Worm (Caenorhabditis elegans) whole organism, L2 larva: Measurements from ENCODE around the gene dop-3.

ENCODE experiments used
- C34F6.9 ChIP-seq: fragments of 150-350 bp; optimal IDR thresholded peaks from 2 replicates; lab custom pipeline; 2014; ENCODE audit warnings: missing biosample characterization, missing genetic modification characterization
- R02D3.7 ChIP-seq: fragments of 150-350 bp; optimal IDR thresholded peaks from 2 replicates; lab custom pipeline; 2014; ENCODE audit warnings: missing biosample characterization, missing genetic modification characterization
- Y55F3AM.14 ChIP-seq: fragments of 200-800 bp; sonication (Bioruptor generic); optimal IDR thresholded peaks from 2 replicates; lab custom pipeline; 2018; ENCODE audit warnings: mild to moderate bottlenecking, missing genetic modification characterization, missing compliant biosample characterization
- ZK546.5 ChIP-seq: sonication (generic microtip); optimal IDR thresholded peaks from 2 replicates; lab custom pipeline; 2017; ENCODE audit warnings: missing biosample characterization, missing genetic modification characterization
- aly-2 ChIP-seq: fragments of 150-350 bp; optimal IDR thresholded peaks from 2 replicates; lab custom pipeline; 2014; ENCODE audit warnings: missing biosample characterization, missing genetic modification characterization
- ama-1 ChIP-seq: fragments of 150-350 bp; optimal IDR thresholded peaks from 2 replicates; lab custom pipeline; 2018; ENCODE audit warnings: inconsistent platforms
- blmp-1 ChIP-seq: sonication (generic microtip); optimal IDR thresholded peaks from 2 replicates; lab custom pipeline; 2017; ENCODE audit warnings: missing genetic modification characterization, mild to moderate bottlenecking, missing compliant biosample characterization, antibody characterized with exemption, moderate library complexity; ENCODE audit not compliant: insufficient read depth
- ceh-16 ChIP-seq: fragments of 150-350 bp; optimal IDR thresholded peaks from 2 replicates; lab custom pipeline; 2014; ENCODE audit warnings: missing biosample characterization, missing genetic modification characterization
- ceh-82 ChIP-seq: fragments of 150-350 bp; optimal IDR thresholded peaks from 2 replicates; lab custom pipeline; 2014; ENCODE audit warnings: missing biosample characterization, missing genetic modification characterization
- crh-2 ChIP-seq: sonication (generic microtip); optimal IDR thresholded peaks from 2 replicates; lab custom pipeline; 2017; ENCODE audit warnings: missing biosample characterization, missing genetic modification characterization
- dmd-4 ChIP-seq: sonication (generic microtip); optimal IDR thresholded peaks from 2 replicates; lab custom pipeline; 2017; ENCODE audit warnings: missing biosample characterization, missing genetic modification characterization
- egl-27 ChIP-seq: sonication (generic microtip); optimal IDR thresholded peaks from 3 replicates; lab custom pipeline; 2017; ENCODE audit warnings: missing biosample characterization, missing genetic modification reagents, missing genetic modification characterization
- elt-1 ChIP-seq: fragments of 150-350 bp; optimal IDR thresholded peaks from 2 replicates; lab custom pipeline; 2014; ENCODE audit warnings: missing biosample characterization, missing genetic modification characterization
- elt-3 ChIP-seq: sonication (generic microtip); optimal IDR thresholded peaks from 2 replicates; lab custom pipeline; 2017; ENCODE audit warnings: missing biosample characterization, missing genetic modification characterization
- fos-1 ChIP-seq: fragments of 150-350 bp; optimal IDR thresholded peaks from 2 replicates; lab custom pipeline; 2014; ENCODE audit warnings: missing biosample characterization, missing genetic modification characterization
- gmeb-1 ChIP-seq: fragments of 150-350 bp; optimal IDR thresholded peaks from 2 replicates; lab custom pipeline; 2014; ENCODE audit warnings: missing biosample characterization, missing genetic modification characterization
- lin-11 ChIP-seq: fragments of 150-350 bp; sonication (generic microtip); optimal IDR thresholded peaks from 2 replicates; lab custom pipeline; 2014; ENCODE audit warnings: missing biosample characterization, missing genetic modification characterization, inconsistent platforms, mixed read lengths
- lin-13 ChIP-seq: fragments of 150-350 bp; optimal IDR thresholded peaks from 2 replicates; lab custom pipeline; 2014; ENCODE audit warnings: missing biosample characterization, missing genetic modification reagents, missing genetic modification characterization
- lin-39 ChIP-seq: fragments of 150-350 bp; optimal IDR thresholded peaks from 2 replicates; lab custom pipeline; 2014; ENCODE audit warnings: missing biosample characterization, missing genetic modification reagents, missing genetic modification characterization
- lsy-2 ChIP-seq, 2 experiments: fragments of 150-350 bp in 1 of 2; sonication (generic microtip) in 1 of 2; optimal IDR thresholded peaks; 2 replicates each; lab custom pipeline; 2014 to 2017; ENCODE audit warnings: missing biosample characterization in 2 of 2, missing genetic modification characterization in 2 of 2
- mab-5 ChIP-seq: fragments of 150-350 bp; optimal IDR thresholded peaks from 2 replicates; lab custom pipeline; 2014; ENCODE audit warnings: missing biosample characterization, missing genetic modification characterization
- mbf-1 ChIP-seq: sonication (generic microtip); optimal IDR thresholded peaks from 2 replicates; lab custom pipeline; 2017; ENCODE audit warnings: missing biosample characterization, missing genetic modification characterization
- mdl-1 ChIP-seq, 2 experiments: fragments of 150-350 bp in 1 of 2; sonication (generic microtip) in 1 of 2; optimal IDR thresholded peaks; 2 replicates each; lab custom pipeline; 2017; ENCODE audit warnings: missing biosample characterization in 2 of 2, missing genetic modification characterization in 2 of 2
- nhr-10 ChIP-seq: sonication (generic microtip); optimal IDR thresholded peaks from 2 replicates; lab custom pipeline; 2017; ENCODE audit warnings: missing biosample characterization, missing genetic modification characterization
- nhr-11 ChIP-seq: fragments of 150-350 bp; optimal IDR thresholded peaks from 2 replicates; lab custom pipeline; 2014; ENCODE audit warnings: missing biosample characterization, missing genetic modification characterization
- nhr-12 ChIP-seq: fragments of 150-350 bp; optimal IDR thresholded peaks from 2 replicates; lab custom pipeline; 2014; ENCODE audit warnings: missing biosample characterization, missing genetic modification characterization
- nhr-129 ChIP-seq: fragments of 150-350 bp; optimal IDR thresholded peaks from 2 replicates; lab custom pipeline; 2014; ENCODE audit warnings: missing biosample characterization, missing genetic modification characterization
- nhr-21 ChIP-seq: fragments of 150-350 bp; optimal IDR thresholded peaks from 2 replicates; lab custom pipeline; 2014; ENCODE audit warnings: missing biosample characterization, missing genetic modification characterization
- nhr-23 ChIP-seq: fragments of 150-350 bp; optimal IDR thresholded peaks from 2 replicates; lab custom pipeline; 2014; ENCODE audit warnings: missing biosample characterization, missing genetic modification reagents, missing genetic modification characterization
- nhr-237 ChIP-seq: fragments of 150-350 bp; optimal IDR thresholded peaks from 2 replicates; lab custom pipeline; 2014; ENCODE audit warnings: missing biosample characterization, missing genetic modification characterization
- nhr-25 ChIP-seq: fragments of 150-350 bp; sonication (generic microtip); optimal IDR thresholded peaks from 3 replicates; lab custom pipeline; 2014; ENCODE audit warnings: missing biosample characterization, missing genetic modification characterization
- nhr-6 ChIP-seq: fragments of 150-350 bp; optimal IDR thresholded peaks from 2 replicates; lab custom pipeline; 2014; ENCODE audit warnings: missing biosample characterization, missing genetic modification characterization
- nhr-77 ChIP-seq: fragments of 150-350 bp; optimal IDR thresholded peaks from 2 replicates; lab custom pipeline; 2014; ENCODE audit warnings: missing biosample characterization, missing genetic modification characterization
- peb-1 ChIP-seq: fragments of 150-350 bp; optimal IDR thresholded peaks from 2 replicates; lab custom pipeline; 2014; ENCODE audit warnings: missing biosample characterization, missing genetic modification characterization
- sem-4 ChIP-seq: fragments of 150-350 bp; optimal IDR thresholded peaks from 2 replicates; lab custom pipeline; 2014; ENCODE audit warnings: missing biosample characterization, missing genetic modification reagents, missing genetic modification characterization
- sma-3 ChIP-seq: sonication (generic microtip); optimal IDR thresholded peaks from 2 replicates; lab custom pipeline; 2016; ENCODE audit warnings: missing genetic modification reagents, missing genetic modification characterization, missing compliant biosample characterization
- sma-9 ChIP-seq, 2 experiments: fragments of 150-350 bp in 1 of 2; sonication (generic microtip) in 1 of 2; optimal IDR thresholded peaks; 2 replicates each; lab custom pipeline; 2014 to 2016; ENCODE audit warnings: missing genetic modification characterization in 2 of 2, mild to moderate bottlenecking in 1 of 2, missing biosample characterization in 1 of 2, missing compliant biosample characterization in 1 of 2, missing genetic modification reagents in 1 of 2, moderate library complexity in 1 of 2
- snpc-4 ChIP-seq: fragments of 150-350 bp; optimal IDR thresholded peaks from 2 replicates; lab custom pipeline; 2014; ENCODE audit warnings: missing biosample characterization, missing genetic modification characterization
- unc-39 ChIP-seq: fragments of 150-350 bp; optimal IDR thresholded peaks from 2 replicates; lab custom pipeline; 2014; ENCODE audit warnings: missing biosample characterization, missing genetic modification characterization
- unc-55 ChIP-seq: fragments of 150-350 bp; sonication (generic microtip); optimal IDR thresholded peaks from 3 replicates; lab custom pipeline; 2014; ENCODE audit warnings: missing biosample characterization, missing genetic modification reagents, missing genetic modification characterization
- unc-62 ChIP-seq: fragments of 150-350 bp; optimal IDR thresholded peaks from 2 replicates; lab custom pipeline; 2014; ENCODE audit warnings: missing biosample characterization, missing genetic modification reagents, missing genetic modification characterization
- zag-1 ChIP-seq: fragments of 150-350 bp; optimal IDR thresholded peaks from 2 replicates; lab custom pipeline; 2014; ENCODE audit warnings: missing biosample characterization, missing genetic modification characterization
- ztf-1 ChIP-seq: fragments of 200-800 bp; sonication (Bioruptor generic); conservative IDR thresholded peaks from 2 replicates; pipeline ENCODE4 v1.3.6; 2022; ENCODE audit warnings: missing genetic modification characterization, missing compliant biosample characterization
- ztf-11 ChIP-seq: sonication (generic microtip); optimal IDR thresholded peaks from 2 replicates; lab custom pipeline; 2017; ENCODE audit warnings: missing biosample characterization, missing genetic modification characterization
- ztf-4 ChIP-seq: fragments of 150-350 bp; optimal IDR thresholded peaks from 2 replicates; lab custom pipeline; 2014; ENCODE audit warnings: missing biosample characterization, missing genetic modification characterization

dop-3 gene

DNA sequence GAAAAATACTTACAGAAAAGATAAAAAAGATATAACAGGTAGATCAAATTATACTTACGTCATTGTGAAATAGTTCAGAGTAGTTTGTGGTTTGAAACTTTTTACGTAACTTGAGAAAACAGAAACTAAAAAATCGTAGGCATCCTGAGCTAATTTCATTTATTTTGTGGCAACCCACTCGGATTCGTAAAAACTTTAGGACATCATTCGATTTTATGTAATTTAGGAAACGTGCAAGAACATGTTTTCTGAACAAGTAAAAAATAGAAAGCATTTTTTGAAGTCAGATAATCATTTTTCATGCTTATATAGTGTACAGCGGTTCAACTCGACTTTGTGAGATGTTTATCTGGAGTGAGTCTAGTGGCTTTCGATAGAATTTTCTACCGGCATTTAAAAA lies 29.2 kb upstream of the dop-3 start, which contains the start of gene hic-1:
hic-1 (minus strand) TSS at position 101 of the 400 bp plus-strand sequence.
- TF ChIP-seq sma-9 (GFP tag; optimal IDR thresholded peaks at IDR 0.05; lab: Kevin White, UChicago) (no peak), sma-9 (tag; optimal IDR thresholded peaks at IDR 0.05; lab: Kevin White, UChicago) (no peak), blmp-1 (no peak), egl-27 (tag; lab: Kevin White, UChicago) (no peak), lin-39 (tag; lab: Kevin White, UChicago) (no peak), aly-2 (tag; lab: Kevin White, UChicago) (no peak), nhr-77 (no peak), elt-1 (tag; lab: Kevin White, UChicago) (no peak), peb-1 (tag; lab: Kevin White, UChicago) (no peak), snpc-4 (tag; lab: Kevin White, UChicago) (no peak), nhr-129 (no peak), nhr-21 (tag; lab: Kevin White, UChicago) (no peak), elt-3 (no peak), R02D3.7 (tag; lab: Kevin White, UChicago) (no peak), zag-1 (no peak), ztf-1 (GFP tag; lab: Robert Waterston, UW) (no peak), fos-1 (tag; lab: Kevin White, UChicago) (no peak), lin-11 (no peak), nhr-12 (no peak), nhr-23 (tag; lab: Kevin White, UChicago) (no peak), lin-13 (GFP tag; lab: Kevin White, UChicago) (no peak)

DNA sequence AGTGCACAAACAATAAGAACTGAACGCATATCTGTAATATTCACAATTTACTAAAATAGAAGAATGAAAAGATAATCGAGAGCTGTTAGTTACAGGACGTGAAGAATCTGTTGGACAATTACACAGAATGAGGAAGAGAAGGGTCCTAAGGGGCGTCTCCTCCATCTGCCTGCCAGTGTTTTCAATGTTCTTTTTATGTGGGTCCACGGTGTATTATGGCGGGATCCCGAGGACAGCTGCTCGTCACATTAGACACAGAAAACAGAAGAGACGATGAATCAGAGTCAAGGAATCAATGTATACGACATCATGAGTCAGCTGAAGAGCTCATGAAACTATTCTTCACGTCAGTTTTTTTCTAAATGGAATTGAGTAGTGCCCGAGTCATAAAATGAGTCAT lies 27.6 kb upstream of the dop-3 start, which contains the start of gene ttr-6:
ttr-6 (minus strand) TSS at position 33 of the 400 bp plus-strand sequence.
- TF ChIP-seq lsy-2 (tag; optimal IDR thresholded peaks at IDR 0.05; lab: Kevin White, UChicago) (peak in 1 of 2 experiments; percentile 16), mdl-1 (tag; optimal IDR thresholded peaks at IDR 0.05; lab: Kevin White, UChicago) (no peak), zag-1 (no peak), sma-9 (GFP tag; optimal IDR thresholded peaks at IDR 0.05; lab: Kevin White, UChicago) (peak; percentile 6), sma-9 (tag; optimal IDR thresholded peaks at IDR 0.05; lab: Kevin White, UChicago) (no peak), mbf-1 (tag; lab: Kevin White, UChicago) (no peak), nhr-129 (peak; percentile 55), nhr-25 (no peak), peb-1 (tag; lab: Kevin White, UChicago) (no peak), sma-3 (GFP tag; lab: Kevin White, UChicago) (no peak), nhr-6 (no peak), elt-3 (no peak), ama-1 (lab: Kevin White, UChicago) (no peak)

DNA sequence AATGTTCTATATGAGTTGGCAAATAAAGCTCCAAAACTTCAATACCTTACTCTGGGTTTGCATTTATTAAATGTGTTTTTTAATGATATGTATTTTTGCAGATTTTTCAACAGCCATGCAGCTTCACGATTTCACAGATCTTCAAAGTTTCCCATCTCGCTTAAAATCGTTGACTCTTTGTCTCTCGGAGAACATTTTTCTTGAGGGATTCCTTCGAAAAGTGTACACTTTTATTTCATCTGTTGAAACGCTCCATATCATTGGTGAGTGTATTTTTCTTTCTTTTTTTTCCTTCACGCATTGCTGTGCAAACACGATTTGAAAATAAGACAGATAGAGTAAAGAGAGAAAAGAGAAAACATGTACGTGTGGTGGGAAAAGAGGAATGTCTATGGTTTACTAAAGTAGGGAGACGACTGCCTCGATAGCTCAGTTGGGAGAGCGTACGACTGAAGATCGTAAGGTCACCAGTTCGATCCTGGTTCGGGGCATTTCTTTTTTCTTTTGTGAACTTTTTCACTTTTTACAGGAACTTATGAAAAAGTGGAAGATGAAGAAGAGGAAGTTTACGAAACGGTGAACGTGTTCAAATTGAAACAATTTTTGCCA lies 23.8 kb upstream of the dop-3 start:
- TF ChIP-seq unc-62 (no peak), elt-3 (no peak), nhr-237 (tag; lab: Kevin White, UChicago) (no peak), ztf-11 (tag; lab: Kevin White, UChicago) (no peak), ceh-16 (tag; lab: Kevin White, UChicago) (no peak), nhr-10 (tag; lab: Kevin White, UChicago) (no peak), zag-1 (no peak), nhr-11 (tag; lab: Kevin White, UChicago) (peak; percentile 15), ceh-82 (tag; lab: Kevin White, UChicago) (no peak), egl-27 (tag; lab: Kevin White, UChicago) (peak; percentile 70), mab-5 (tag; lab: Kevin White, UChicago) (peak; percentile 29), dmd-4 (no peak), mbf-1 (tag; lab: Kevin White, UChicago) (no peak), sem-4 (no peak), ZK546.5 (tag; lab: Kevin White, UChicago) (no peak), nhr-6 (peak; percentile 25), nhr-77 (no peak), nhr-12 (no peak), nhr-23 (tag; lab: Kevin White, UChicago) (no peak), unc-39 (no peak), elt-1 (tag; lab: Kevin White, UChicago) (no peak), gmeb-1 (tag; lab: Kevin White, UChicago) (peak; percentile 66), nhr-129 (peak; percentile 91), peb-1 (tag; lab: Kevin White, UChicago) (no peak), ztf-4 (tag; lab: Kevin White, UChicago) (no peak), lin-13 (GFP tag; lab: Kevin White, UChicago) (peak; percentile 61), C34F6.9 (peak; percentile 29), sma-3 (GFP tag; lab: Kevin White, UChicago) (no peak), lin-39 (tag; lab: Kevin White, UChicago) (no peak), Y55F3AM.14 (GFP tag; lab: Kevin White, UChicago) (no peak), nhr-21 (tag; lab: Kevin White, UChicago) (peak; percentile 53), unc-55 (peak; percentile 81), lsy-2 (tag; optimal IDR thresholded peaks at IDR 0.05; lab: Kevin White, UChicago) (peak; percentile 35 to 70), snpc-4 (tag; lab: Kevin White, UChicago) (peak; percentile 40), mdl-1 (tag; optimal IDR thresholded peaks at IDR 0.05; lab: Kevin White, UChicago) (peak in 1 of 2 experiments; percentile 1), crh-2 (tag; lab: Kevin White, UChicago) (peak; percentile 63), aly-2 (tag; lab: Kevin White, UChicago) (no peak), lin-11 (no peak), sma-9 (GFP tag; optimal IDR thresholded peaks at IDR 0.05; lab: Kevin White, UChicago) (peak; percentile 83), sma-9 (tag; optimal IDR thresholded peaks at IDR 0.05; lab: Kevin White, UChicago) (no peak), R02D3.7 (tag; lab: Kevin White, UChicago) (no peak), fos-1 (tag; lab: Kevin White, UChicago) (peak; percentile 46)
